1 fruit fly cellular context compared by ENCODE assay signal in the genomic region with DNA sequence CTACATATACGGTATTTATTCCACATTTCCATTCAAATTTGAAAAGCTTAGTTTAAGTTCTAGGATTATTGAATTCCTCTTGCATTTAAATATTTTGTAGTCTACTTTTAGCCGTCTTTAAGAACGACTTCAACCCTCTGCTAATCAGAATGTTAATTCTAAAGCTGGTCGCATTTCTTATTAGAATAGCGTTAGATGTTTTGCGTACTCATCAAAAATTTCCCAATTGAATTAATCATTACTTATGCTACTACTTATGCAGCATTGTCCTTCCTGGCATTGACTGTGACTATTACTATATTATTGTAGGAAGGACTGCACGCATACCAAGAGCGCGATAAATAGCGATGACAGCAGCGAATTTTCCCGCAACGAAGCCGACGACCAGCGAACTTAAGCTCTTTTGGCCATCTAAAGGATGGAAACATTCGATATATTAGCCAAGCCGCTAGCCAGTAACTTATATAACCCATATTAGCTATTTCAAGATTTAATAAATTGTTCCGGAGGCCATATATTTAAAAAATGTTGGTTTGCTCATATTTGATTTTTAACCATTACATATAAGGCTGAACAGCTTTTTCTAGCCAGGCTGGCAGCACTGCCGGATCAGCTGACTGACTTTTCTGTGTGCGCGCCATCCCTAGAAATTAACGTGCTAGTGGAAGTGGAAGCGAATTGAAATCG.
A peak's percentile ranks its signal among the peaks of the same experiment; 100 is the strongest.
TF ChIP-seq lines count a peak whose summit lies in the region.

TSS of gene CG8128 (plus strand) at position 641 of the 687 bp plus-strand sequence.

TF ChIP-seq in whole organism, embryonic, 481 proteins besides CTCF, POLR2A, EP300 and RAD21 (continued from another document):
- 0 out of 4 replicates have a peak, but pooled peaks have one; percentile 10 for TF ChIP-seq Dll (GFP tag; IDR thresholded peaks at IDR 0.05; lab: Robert Waterston, UW; ENCODE audit: partially characterized antibody)
- no peak for TF ChIP-seq Lim3 (GFP tag; IDR thresholded peaks at IDR 0.05; lab: Robert Waterston, UW)
- TF ChIP-seq Rfx (GFP tag; IDR thresholded peaks at IDR 0.05; lab: Robert Waterston, UW) = peak; percentile 7; the same call in 1 of the 2 replicates
- TF ChIP-seq CG10209 (GFP tag; optimal IDR thresholded peaks at IDR 0.05; lab: Kevin White, UChicago) = no peak
- no peak for TF ChIP-seq CG12299 (tag; optimal IDR thresholded peaks at IDR 0.05; lab: Kevin White, UChicago)
- no peak for TF ChIP-seq sc (optimal IDR thresholded peaks at IDR 0.05; lab: Kevin White, UChicago)
- TF ChIP-seq sc (GFP tag; optimal IDR thresholded peaks at IDR 0.05; lab: Kevin White, UChicago) = no peak
- TF ChIP-seq NFAT (GFP tag; IDR thresholded peaks at IDR 0.05; lab: Robert Waterston, UW) = no peak
- peak; percentile 64 for TF ChIP-seq CG15514 (GFP tag; optimal IDR thresholded peaks at IDR 0.05; lab: Kevin White, UChicago)
- TF ChIP-seq Bgb (GFP tag; IDR thresholded peaks at IDR 0.05; lab: Robert Waterston, UW; ENCODE audit: partially characterized antibody) = no peak
- TF ChIP-seq Xrp1 (GFP tag; IDR thresholded peaks at IDR 0.05; lab: Robert Waterston, UW) = no peak
- TF ChIP-seq bcd (GFP tag; optimal IDR thresholded peaks at IDR 0.05; lab: Kevin White, UChicago) = no peak
- peak; percentile 32 for TF ChIP-seq CG2120 (GFP tag; optimal IDR thresholded peaks at IDR 0.05; lab: Kevin White, UChicago)
TF ChIP-seq in whole organism, embryonic: peak in this region for 50.
